Worm (Caenorhabditis elegans): ENCODE measurements around the gene heri-1.

DNA sequence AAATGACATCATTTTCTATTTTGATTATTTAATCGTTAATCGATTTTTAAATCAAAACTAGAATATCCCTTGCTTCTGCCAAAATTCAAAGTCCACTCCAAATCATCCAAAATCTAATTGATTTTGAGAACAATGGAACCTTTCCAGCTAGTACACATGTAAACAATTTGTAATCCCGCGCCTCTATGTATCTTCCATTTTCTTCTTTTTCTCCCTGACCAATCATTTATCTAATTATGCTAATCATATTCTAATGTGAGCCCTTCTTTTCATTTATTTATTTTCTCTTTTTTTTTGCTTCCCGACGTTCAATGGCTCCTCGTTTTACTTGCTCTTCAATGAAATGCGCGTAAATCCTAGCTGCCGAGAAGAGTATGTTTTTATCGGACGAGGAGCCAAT is 25.1 kb upstream of the heri-1 start:
- TF ChIP-seq ceh-36 (tag; optimal IDR thresholded peaks at IDR 0.05) (no peak), scrt-1 (GFP tag; IDR thresholded peaks at IDR 0.05) (no peak), pes-1 (GFP tag; IDR thresholded peaks at IDR 0.05) (no peak), aly-1 (tag; optimal IDR thresholded peaks at IDR 0.05) (no peak), flt-1 (GFP tag; IDR thresholded peaks at IDR 0.05) (no peak)

Measured in whole organism, early embryonic.